Worm (Caenorhabditis elegans): ENCODE data around the gene ebp-3.

DNA sequence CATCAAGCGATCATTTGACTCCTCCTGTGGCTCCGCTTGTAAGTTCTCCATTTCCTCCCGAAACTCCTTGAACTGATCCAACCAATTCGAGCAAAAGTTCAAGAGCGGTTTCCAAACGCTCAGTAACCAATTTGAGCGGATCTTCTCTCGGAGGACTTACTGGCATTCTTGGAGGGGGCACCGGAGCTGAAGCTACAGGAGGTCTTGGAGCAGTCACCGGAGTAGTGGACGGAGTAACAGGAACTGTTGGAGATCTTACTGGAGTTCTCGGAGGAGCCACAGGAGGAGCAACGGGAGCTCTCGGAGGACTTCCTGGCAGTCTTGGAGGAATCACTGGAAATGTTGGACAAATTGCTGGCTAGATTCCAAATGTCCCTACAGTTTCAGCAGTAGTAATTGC, 47.1 kb upstream of the ebp-3 start:
- TF ChIP-seq flt-1 (GFP tag; IDR thresholded peaks at IDR 0.05): no peak
- no peak for TF ChIP-seq ceh-13 (GFP tag; optimal IDR thresholded peaks at IDR 0.05)
- TF ChIP-seq ama-1 (optimal IDR thresholded peaks at IDR 0.05): no peak
- no peak for TF ChIP-seq tbx-37 (GFP tag; conservative IDR thresholded peaks at IDR 0.05)
- no peak for TF ChIP-seq pes-1 (GFP tag; IDR thresholded peaks at IDR 0.05)
